Fruit fly (Drosophila melanogaster) whole organism, pupa: Measurements from ENCODE around the gene Mettl5.
A peak's percentile ranks its signal among the peaks of the same experiment; 100 is the strongest.

Experiments used
- CG10348 ChIP-seq: fragments of 200-800 bp; sonication (Bioruptor generic); IDR thresholded peaks from 2 replicates; pipeline ENCODE4 v1.3.6; 2022; ENCODE audit warnings: missing biosample characterization, missing genetic modification characterization
- CG12605 ChIP-seq: fragments of 200-800 bp; sonication (Bioruptor generic); IDR thresholded peaks from 2 replicates; pipeline ENCODE4 v1.3.6; 2022; ENCODE audit warnings: missing biosample characterization, missing genetic modification characterization
- CG13204 ChIP-seq: fragments of 200-800 bp; sonication (Bioruptor generic); optimal IDR thresholded peaks from 2 replicates; lab custom pipeline; 2018; ENCODE audit warnings: missing biosample characterization, mild to moderate bottlenecking, missing genetic modification characterization, moderate library complexity
- CG14655 ChIP-seq: fragments of 200-800 bp; sonication (Bioruptor generic); optimal IDR thresholded peaks from 3 replicates; lab custom pipeline; 2017; ENCODE audit warnings: mild to moderate bottlenecking, missing biosample characterization, missing genetic modification reagents, missing genetic modification characterization
- CG15710 ChIP-seq: fragments of 200-800 bp; sonication (Bioruptor generic); optimal IDR thresholded peaks from 2 replicates; lab custom pipeline; 2018; ENCODE audit warnings: missing biosample characterization, mild to moderate bottlenecking, missing genetic modification characterization, moderate library complexity
- CG17806 ChIP-seq: fragments of 200-800 bp; sonication (Bioruptor generic); optimal IDR thresholded peaks from 2 replicates; lab custom pipeline; 2018; ENCODE audit warnings: missing biosample characterization, mild to moderate bottlenecking, missing genetic modification characterization, moderate library complexity
- CG32121 ChIP-seq: fragments of 200-800 bp; sonication (Bioruptor generic); IDR thresholded peaks from 2 replicates; pipeline ENCODE4 v1.3.6; 2022; ENCODE audit warnings: missing biosample characterization, missing genetic modification characterization
- CG34367 ChIP-seq: fragments of 200-800 bp; sonication (Bioruptor generic); optimal IDR thresholded peaks from 2 replicates; lab custom pipeline; 2018; ENCODE audit warnings: missing biosample characterization, mild to moderate bottlenecking, missing genetic modification characterization
- CG4496 ChIP-seq: fragments of 200-800 bp; sonication (Bioruptor generic); IDR thresholded peaks from 3 replicates; pipeline ENCODE4 v1.3.6; 2022; ENCODE audit warnings: missing biosample characterization, missing genetic modification characterization
- CG8159 ChIP-seq: fragments of 200-800 bp; sonication (Bioruptor generic); optimal IDR thresholded peaks from 3 replicates; lab custom pipeline; 2018; ENCODE audit warnings: missing biosample characterization, mild to moderate bottlenecking, missing genetic modification characterization, moderate library complexity
- CG8301 ChIP-seq: fragments of 200-800 bp; sonication (Bioruptor generic); optimal IDR thresholded peaks from 2 replicates; lab custom pipeline; 2018; ENCODE audit warnings: missing biosample characterization, mild to moderate bottlenecking, missing genetic modification characterization
- CG9948 ChIP-seq: fragments of 200-800 bp; sonication (Bioruptor generic); optimal IDR thresholded peaks from 2 replicates; lab custom pipeline; 2018; ENCODE audit warnings: missing biosample characterization, mild to moderate bottlenecking, missing genetic modification characterization, moderate library complexity
- D1 ChIP-seq: fragments of 200-800 bp; sonication (Bioruptor generic); optimal IDR thresholded peaks from 2 replicates; lab custom pipeline; 2018; ENCODE audit warnings: missing biosample characterization, mild to moderate bottlenecking, missing genetic modification characterization, moderate library complexity
- EcR ChIP-seq: fragments of 200-800 bp; sonication (Bioruptor generic); optimal IDR thresholded peaks from 3 replicates; lab custom pipeline; 2019; ENCODE audit warnings: missing biosample characterization, missing genetic modification characterization, mild to moderate bottlenecking, moderate library complexity, missing genetic modification reagents
- Ets98B ChIP-seq: fragments of 200-800 bp; sonication (Bioruptor generic); IDR thresholded peaks from 2 replicates; pipeline ENCODE4 v1.3.6; 2022; ENCODE audit warnings: missing biosample characterization, missing genetic modification characterization
- Pif1A ChIP-seq: fragments of 200-800 bp; sonication (Bioruptor generic); optimal IDR thresholded peaks from 3 replicates; lab custom pipeline; 2016; ENCODE audit warnings: missing biosample characterization, missing genetic modification characterization
- Pif1B ChIP-seq: fragments of 200-800 bp; sonication (Bioruptor generic); optimal IDR thresholded peaks from 3 replicates; lab custom pipeline; 2016; ENCODE audit warnings: missing biosample characterization, missing genetic modification characterization
- Snoo ChIP-seq: fragments of 200-800 bp; sonication (Bioruptor generic); optimal IDR thresholded peaks from 3 replicates; lab custom pipeline; 2017; ENCODE audit warnings: missing biosample characterization, mild to moderate bottlenecking, missing genetic modification characterization, inconsistent platforms
- fd96Ca ChIP-seq: fragments of 200-800 bp; sonication (Bioruptor generic); IDR thresholded peaks from 3 replicates; pipeline ENCODE4 v1.3.6; 2022; ENCODE audit warnings: missing biosample characterization, missing genetic modification characterization
- gl ChIP-seq: fragments of 200-800 bp; sonication (Bioruptor generic); optimal IDR thresholded peaks from 2 replicates; lab custom pipeline; 2018; ENCODE audit warnings: missing biosample characterization, mild to moderate bottlenecking, missing genetic modification characterization
- rn ChIP-seq: fragments of 200-800 bp; sonication (Bioruptor generic); IDR thresholded peaks from 2 replicates; pipeline ENCODE4 v1.3.6; 2022; ENCODE audit warnings: missing biosample characterization, missing genetic modification characterization

Mettl5 gene

dm6 chr3L:19233798-19234781 is 29.5 kb upstream of the Mettl5 start:
- TF ChIP-seq CG12605 (GFP tag; lab: Robert Waterston, UW) = peak; percentile 89
- no peak for TF ChIP-seq CG17806 (tag; lab: Kevin White, UChicago)
- no peak for TF ChIP-seq Pif1B
- TF ChIP-seq Snoo (tag; lab: Kevin White, UChicago) = no peak
- peak; percentile 90 for TF ChIP-seq CG4496 (GFP tag; lab: Robert Waterston, UW)
- no peak for TF ChIP-seq EcR
- no peak for TF ChIP-seq Pif1A (GFP tag; lab: Kevin White, UChicago)
- peak; percentile 79 for TF ChIP-seq CG14655 (GFP tag; lab: Kevin White, UChicago)
- TF ChIP-seq CG32121 (GFP tag; lab: Robert Waterston, UW) = peak; percentile 21; the same call in 1 of the 2 replicates
- no peak for TF ChIP-seq CG10348
- TF ChIP-seq CG8301 = peak; percentile 45
- peak; percentile 87 for TF ChIP-seq Ets98B
- TF ChIP-seq fd96Ca (GFP tag; lab: Robert Waterston, UW) = peak; percentile 80
- TF ChIP-seq CG34367 (tag; lab: Kevin White, UChicago) = peak; percentile 46
- no peak for TF ChIP-seq D1 (tag; lab: Kevin White, UChicago)
- TF ChIP-seq CG8159 (tag; lab: Kevin White, UChicago) = peak; percentile 11
- 0 out of 2 replicates have a peak, but pooled peaks have one; percentile 42 for TF ChIP-seq rn (GFP tag; lab: Robert Waterston, UW)
- TF ChIP-seq gl (tag; lab: Kevin White, UChicago) = peak; percentile 65
- TF ChIP-seq CG9948 (tag; lab: Kevin White, UChicago) = peak; percentile 26
- TF ChIP-seq CG15710 (tag; lab: Kevin White, UChicago) = peak; percentile 36
- TF ChIP-seq CG13204 (GFP tag; lab: Kevin White, UChicago) = peak; percentile 35

dm6 chr3L:19234922-19235702 is 28.5 kb upstream of the Mettl5 start, which contains the start of gene fz2:
Gene fz2 (minus strand): TSS chr3L:19235373.
- no peak for TF ChIP-seq CG10348
- TF ChIP-seq D1 (tag; lab: Kevin White, UChicago) = no peak
- peak; percentile 47; the same call in 1 of the 3 replicates for TF ChIP-seq CG4496 (GFP tag; lab: Robert Waterston, UW)
- 0 out of 2 replicates have a peak, but pooled peaks have one; percentile 32 for TF ChIP-seq CG32121 (GFP tag; lab: Robert Waterston, UW)

- TF ChIP-seq CG8159 (tag; lab: Kevin White, UChicago) (no peak), CG34367 (tag; lab: Kevin White, UChicago) (no peak), CG15710 (tag; lab: Kevin White, UChicago) (no peak), Ets98B (no peak), Pif1B (no peak), CG9948 (tag; lab: Kevin White, UChicago) (no peak), EcR (no peak), D1 (tag; lab: Kevin White, UChicago) (no peak), fd96Ca (GFP tag; lab: Robert Waterston, UW) (no peak), rn (GFP tag; lab: Robert Waterston, UW) (no peak), Pif1A (GFP tag; lab: Kevin White, UChicago) (no peak), CG14655 (GFP tag; lab: Kevin White, UChicago) (no peak), CG10348 (no peak), CG13204 (GFP tag; lab: Kevin White, UChicago) (no peak), CG12605 (GFP tag; lab: Robert Waterston, UW) (no peak), CG32121 (GFP tag; lab: Robert Waterston, UW) (no peak), CG17806 (tag; lab: Kevin White, UChicago) (no peak), Snoo (tag; lab: Kevin White, UChicago) (no peak), CG4496 (GFP tag; lab: Robert Waterston, UW) (no peak), CG8301 (no peak)
Measured at dm6 chr3L:19236060-19236459, 27.5 kb upstream of the Mettl5 start, which contains the start of gene CG33647. Gene CG33647 (plus strand): TSS chr3L:19236360.

dm6 chr3L:19236554-19236953 is 27.0 kb upstream of the Mettl5 start:
- TF ChIP-seq CG15710 (tag; lab: Kevin White, UChicago) (no peak), rn (GFP tag; lab: Robert Waterston, UW) (no peak), CG4496 (GFP tag; lab: Robert Waterston, UW) (no peak), CG17806 (tag; lab: Kevin White, UChicago) (no peak), CG12605 (GFP tag; lab: Robert Waterston, UW) (no peak), Pif1B (no peak), CG13204 (GFP tag; lab: Kevin White, UChicago) (no peak), CG32121 (GFP tag; lab: Robert Waterston, UW) (no peak), CG8159 (tag; lab: Kevin White, UChicago) (no peak), CG9948 (tag; lab: Kevin White, UChicago) (no peak), CG10348 (no peak), fd96Ca (GFP tag; lab: Robert Waterston, UW) (no peak), gl (tag; lab: Kevin White, UChicago) (no peak), Ets98B (no peak), Pif1A (GFP tag; lab: Kevin White, UChicago) (no peak)
